Worm (Caenorhabditis elegans) whole organism, L4 larva: ENCODE measurements around the gene hsp-1.

Source experiments
- F26F4.8 ChIP-seq: fragments of 200-800 bp; sonication (Bioruptor generic); conservative IDR thresholded peaks from 2 replicates; pipeline ENCODE4 v1.3.6; 2022; ENCODE audit warnings: missing genetic modification characterization, missing compliant biosample characterization
- F44E2.7 ChIP-seq: fragments of 200-800 bp; sonication (Bioruptor generic); IDR thresholded peaks from 2 replicates; pipeline ENCODE4 v2.1.2; 2022; ENCODE audit warnings: missing genetic modification characterization, missing compliant biosample characterization
- F49E8.2 ChIP-seq: sonication (generic microtip); optimal IDR thresholded peaks from 2 replicates; lab custom pipeline; 2016; ENCODE audit warnings: missing compliant biosample characterization, mild to moderate bottlenecking, missing genetic modification characterization, borderline replicate concordance
- R02D3.7 ChIP-seq: fragments of 150-350 bp; sonication (generic microtip); optimal IDR thresholded peaks from 3 replicates; lab custom pipeline; 2014; ENCODE audit warnings: missing biosample characterization, missing genetic modification characterization
- T26A8.4 ChIP-seq: fragments of 200-800 bp; sonication (Bioruptor generic); IDR thresholded peaks from 2 replicates; pipeline ENCODE4 v1.3.6; 2022; ENCODE audit warnings: missing genetic modification characterization, missing compliant biosample characterization
- Y5F2A.4 ChIP-seq: fragments of 200-800 bp; sonication (Bioruptor generic); optimal IDR thresholded peaks from 2 replicates; lab custom pipeline; 2018; ENCODE audit warnings: mild to moderate bottlenecking, missing genetic modification characterization, missing compliant biosample characterization
- ZK337.2 ChIP-seq: fragments of 200-800 bp; sonication (Bioruptor generic); IDR thresholded peaks from 2 replicates; pipeline ENCODE4 v1.3.6; 2022; ENCODE audit warnings: missing genetic modification reagents, missing genetic modification characterization, missing compliant biosample characterization
- ZK546.5 ChIP-seq, 2 experiments: sonication (generic microtip); optimal IDR thresholded peaks; 2 replicates each; lab custom pipeline; 2017; ENCODE audit warnings: missing biosample characterization in 2 of 2, missing genetic modification characterization in 2 of 2
- aha-1 ChIP-seq: fragments of 150-350 bp; peaks from one replicate; lab custom pipeline; 2014; ENCODE audit warnings: missing biosample characterization, missing genetic modification characterization
- aly-2 ChIP-seq: sonication (generic microtip); optimal IDR thresholded peaks from 2 replicates; lab custom pipeline; 2018; ENCODE audit warnings: missing biosample characterization, missing genetic modification characterization
- attf-4 ChIP-seq: sonication (generic microtip); optimal IDR thresholded peaks from 3 replicates; lab custom pipeline; 2017; ENCODE audit warnings: missing biosample characterization, missing genetic modification characterization
- ceh-20 ChIP-seq: fragments of 200-800 bp; sonication (Bioruptor generic); IDR thresholded peaks from 2 replicates; pipeline ENCODE4 v1.3.6; 2022; ENCODE audit warnings: missing genetic modification reagents, missing genetic modification characterization, missing compliant biosample characterization
- ceh-28 ChIP-seq: fragments of 150-350 bp; optimal IDR thresholded peaks from 2 replicates; lab custom pipeline; 2014; ENCODE audit warnings: missing biosample characterization, missing genetic modification reagents, missing genetic modification characterization
- ceh-44 ChIP-seq: fragments of 200-800 bp; sonication (Bioruptor generic); IDR thresholded peaks from 2 replicates; pipeline ENCODE4 v1.3.6; 2022; ENCODE audit warnings: missing genetic modification reagents, missing genetic modification characterization, missing compliant biosample characterization
- ces-1 ChIP-seq: fragments of 150-350 bp; sonication (generic microtip); optimal IDR thresholded peaks from 4 replicates; lab custom pipeline; 2014; ENCODE audit warnings: missing biosample characterization, missing genetic modification reagents, missing genetic modification characterization
- ctbp-1 ChIP-seq: fragments of 200-800 bp; sonication (Bioruptor generic); IDR thresholded peaks from 2 replicates; pipeline ENCODE4 v1.3.6; 2022; ENCODE audit warnings: missing genetic modification reagents, missing genetic modification characterization, missing compliant biosample characterization
- daf-19 ChIP-seq: fragments of 200-800 bp; sonication (Bioruptor generic); conservative IDR thresholded peaks from 2 replicates; pipeline ENCODE4 v1.3.6; 2022; ENCODE audit warnings: missing genetic modification characterization, missing compliant biosample characterization
- daf-8 ChIP-seq: fragments of 200-800 bp; sonication (Bioruptor generic); IDR thresholded peaks from 2 replicates; pipeline ENCODE4 v1.3.6; 2022; ENCODE audit warnings: missing genetic modification characterization, missing compliant biosample characterization
- duxl-1 ChIP-seq: sonication (generic microtip); optimal IDR thresholded peaks from 2 replicates; lab custom pipeline; 2016; ENCODE audit warnings: mild to moderate bottlenecking, missing genetic modification characterization, moderate library complexity, missing compliant biosample characterization; ENCODE audit not compliant: poor library complexity
- fkh-10 ChIP-seq: fragments of 150-350 bp; optimal IDR thresholded peaks from 2 replicates; lab custom pipeline; 2014; ENCODE audit warnings: missing biosample characterization, missing genetic modification reagents, missing genetic modification characterization
- gei-8 ChIP-seq: fragments of 200-800 bp; sonication (Bioruptor generic); optimal IDR thresholded peaks from 2 replicates; lab custom pipeline; 2018; ENCODE audit warnings: mild to moderate bottlenecking, missing genetic modification characterization, missing compliant biosample characterization
- hlh-11 ChIP-seq: fragments of 200-800 bp; sonication (Bioruptor generic); optimal IDR thresholded peaks from 2 replicates; lab custom pipeline; 2018; ENCODE audit warnings: mild to moderate bottlenecking, missing genetic modification characterization, missing compliant biosample characterization
- hlh-30 ChIP-seq: sonication (generic microtip); optimal IDR thresholded peaks from 2 replicates; lab custom pipeline; 2017; ENCODE audit warnings: antibody characterized with exemption, mild to moderate bottlenecking, missing genetic modification characterization, missing compliant biosample characterization; ENCODE audit not compliant: insufficient read depth
- lim-7 ChIP-seq: fragments of 200-800 bp; sonication (Bioruptor generic); IDR thresholded peaks from 2 replicates; pipeline ENCODE4 v1.3.6; 2022; ENCODE audit warnings: missing genetic modification characterization, missing compliant biosample characterization
- lin-1 ChIP-seq: fragments of 200-800 bp; sonication (Bioruptor generic); IDR thresholded peaks from 2 replicates; pipeline ENCODE4 v1.3.6; 2022; ENCODE audit warnings: missing genetic modification reagents, missing genetic modification characterization, missing compliant biosample characterization
- lin-13 ChIP-seq: fragments of 150-350 bp; optimal IDR thresholded peaks from 2 replicates; lab custom pipeline; 2014; ENCODE audit warnings: missing biosample characterization, missing genetic modification reagents, missing genetic modification characterization
- lin-39 ChIP-seq: fragments of 150-350 bp; optimal IDR thresholded peaks from 2 replicates; lab custom pipeline; 2014; ENCODE audit warnings: missing biosample characterization, missing genetic modification reagents, missing genetic modification characterization
- mdt-29 ChIP-seq: fragments of 200-800 bp; sonication (Bioruptor generic); IDR thresholded peaks from 2 replicates; pipeline ENCODE4 v1.3.6; 2022; ENCODE audit warnings: missing genetic modification reagents, missing genetic modification characterization, missing compliant biosample characterization
- mep-1 ChIP-seq: fragments of 150-350 bp; sonication (generic microtip); optimal IDR thresholded peaks from 3 replicates; lab custom pipeline; 2014; ENCODE audit warnings: missing biosample characterization, missing genetic modification characterization
- mxl-2 ChIP-seq: fragments of 200-800 bp; sonication (Bioruptor generic); conservative IDR thresholded peaks from 2 replicates; pipeline ENCODE4 v1.3.6; 2022; ENCODE audit warnings: missing genetic modification reagents, missing genetic modification characterization, missing compliant biosample characterization
- nhr-10 ChIP-seq: fragments of 150-350 bp; optimal IDR thresholded peaks from 2 replicates; lab custom pipeline; 2014; ENCODE audit warnings: missing biosample characterization, missing genetic modification characterization
- nhr-11 ChIP-seq: fragments of 150-350 bp; optimal IDR thresholded peaks from 2 replicates; lab custom pipeline; 2014; ENCODE audit warnings: missing biosample characterization, missing genetic modification characterization
- nhr-111 ChIP-seq: fragments of 200-800 bp; sonication (Bioruptor generic); optimal IDR thresholded peaks from 2 replicates; lab custom pipeline; 2018; ENCODE audit warnings: mild to moderate bottlenecking, missing genetic modification characterization, missing compliant biosample characterization
- nhr-25 ChIP-seq: sonication (generic microtip); optimal IDR thresholded peaks from 2 replicates; lab custom pipeline; 2017; ENCODE audit warnings: missing genetic modification characterization, mild to moderate bottlenecking, missing compliant biosample characterization, antibody characterized with exemption, moderate library complexity, borderline replicate concordance; ENCODE audit not compliant: insufficient read depth
- nhr-28 ChIP-seq: fragments of 150-350 bp; optimal IDR thresholded peaks from 2 replicates; lab custom pipeline; 2014; ENCODE audit warnings: missing biosample characterization, missing genetic modification characterization
- php-3 ChIP-seq: fragments of 200-800 bp; sonication (Bioruptor generic); IDR thresholded peaks from 2 replicates; pipeline ENCODE4 v1.3.6; 2022; ENCODE audit warnings: missing genetic modification reagents, missing genetic modification characterization, missing compliant biosample characterization
- pqm-1 ChIP-seq: sonication (generic microtip); optimal IDR thresholded peaks from 2 replicates; lab custom pipeline; 2017; ENCODE audit warnings: missing biosample characterization, missing genetic modification characterization
- saeg-2 ChIP-seq: fragments of 200-800 bp; sonication (Bioruptor generic); IDR thresholded peaks from 2 replicates; pipeline ENCODE4 v1.3.6; 2022; ENCODE audit warnings: missing genetic modification reagents, missing genetic modification characterization, missing compliant biosample characterization
- skn-1 ChIP-seq: fragments of 150-350 bp; optimal IDR thresholded peaks from 2 replicates; lab custom pipeline; 2014; ENCODE audit warnings: missing biosample characterization, missing genetic modification characterization
- snpc-1.2 ChIP-seq: fragments of 200-800 bp; sonication (Bioruptor generic); IDR thresholded peaks from 2 replicates; pipeline ENCODE4 v1.3.6; 2022; ENCODE audit warnings: missing genetic modification reagents, missing genetic modification characterization, missing compliant biosample characterization
- snpc-4 ChIP-seq: fragments of 150-350 bp; optimal IDR thresholded peaks from 2 replicates; lab custom pipeline; 2014; ENCODE audit warnings: missing biosample characterization, missing genetic modification characterization
- spr-1 ChIP-seq: sonication (generic microtip); optimal IDR thresholded peaks from 2 replicates; lab custom pipeline; 2016; ENCODE audit warnings: mild to moderate bottlenecking, missing genetic modification characterization, missing compliant biosample characterization
- spr-3 ChIP-seq: fragments of 200-800 bp; sonication (Bioruptor generic); optimal IDR thresholded peaks from 2 replicates; lab custom pipeline; 2018; ENCODE audit warnings: mild to moderate bottlenecking, missing genetic modification characterization, missing compliant biosample characterization
- tag-97 ChIP-seq: fragments of 200-800 bp; sonication (Bioruptor generic); IDR thresholded peaks from 2 replicates; pipeline ENCODE4 v1.3.6; 2022; ENCODE audit warnings: missing genetic modification characterization, missing compliant biosample characterization
- zag-1 ChIP-seq: fragments of 150-350 bp; optimal IDR thresholded peaks from 2 replicates; lab custom pipeline; 2014; ENCODE audit warnings: missing biosample characterization, missing genetic modification characterization
- zfp-3 ChIP-seq: fragments of 200-800 bp; sonication (Bioruptor generic); conservative IDR thresholded peaks from 2 replicates; pipeline ENCODE4 v1.3.6; 2022; ENCODE audit warnings: missing genetic modification reagents, missing genetic modification characterization, missing compliant biosample characterization
- ztf-11 ChIP-seq: fragments of 150-350 bp; optimal IDR thresholded peaks from 2 replicates; lab custom pipeline; 2014; ENCODE audit warnings: missing biosample characterization, missing genetic modification characterization

Gene hsp-1

DNA sequence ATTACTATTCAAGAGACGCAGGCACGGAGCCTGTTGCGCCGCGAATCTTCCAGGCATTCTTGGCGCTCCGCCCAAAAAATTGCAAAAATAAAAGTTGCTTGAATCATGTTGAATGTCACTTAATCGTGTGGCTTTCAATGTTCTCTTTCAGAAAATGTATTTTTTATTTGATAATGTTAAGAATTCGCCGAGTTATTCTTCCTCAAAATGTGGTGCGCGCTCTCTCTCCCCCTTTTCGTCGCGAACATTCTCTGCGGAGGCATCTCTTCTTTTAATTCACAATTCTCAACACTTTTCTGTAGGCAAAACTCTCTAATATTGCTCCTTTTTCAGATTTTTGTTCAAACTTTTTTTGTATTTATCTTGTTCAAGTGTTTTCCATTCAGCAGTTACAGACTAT is 396 bp upstream of the hsp-1 start (continued):
- peak; percentile 90 for TF ChIP-seq daf-19
- TF ChIP-seq snpc-4 (tag; lab: Kevin White, UChicago): peak; percentile 27
- peak; percentile 99 for TF ChIP-seq aha-1 (tag; lab: Kevin White, UChicago)
- TF ChIP-seq lin-39 (tag; lab: Kevin White, UChicago): peak; percentile 58
- peak; percentile 19 for TF ChIP-seq ceh-28 (tag; lab: Kevin White, UChicago)
- peak; percentile 100 for TF ChIP-seq mdt-29
- no peak for TF ChIP-seq R02D3.7 (tag; lab: Kevin White, UChicago)
- TF ChIP-seq ctbp-1: peak; percentile 88
- no peak for TF ChIP-seq attf-4 (tag; lab: Kevin White, UChicago)
- peak; percentile 50; the same call in 1 of the 2 replicates for TF ChIP-seq ceh-44 (GFP tag; lab: Robert Waterston, UW)
- TF ChIP-seq nhr-25 (tag; lab: Kevin White, UChicago): peak; percentile 96
- TF ChIP-seq ztf-11 (tag; lab: Kevin White, UChicago): no peak
- TF ChIP-seq pqm-1 (tag; lab: Kevin White, UChicago): peak; percentile 36
- peak; percentile 62 for TF ChIP-seq duxl-1 (tag; lab: Kevin White, UChicago)
- peak; percentile 92 for TF ChIP-seq spr-1
- TF ChIP-seq nhr-111 (GFP tag; lab: Kevin White, UChicago): no peak
- TF ChIP-seq aly-2 (tag; lab: Kevin White, UChicago): no peak
- TF ChIP-seq ZK337.2: 0 out of 2 replicates have a peak, but pooled peaks have one; percentile 32
- TF ChIP-seq snpc-1.2 (GFP tag; lab: Robert Waterston, UW): peak; percentile 89
- peak; percentile 91 for TF ChIP-seq gei-8 (GFP tag; lab: Kevin White, UChicago)
- TF ChIP-seq hlh-11 (tag; lab: Kevin White, UChicago): peak; percentile 97
- TF ChIP-seq skn-1 (tag; lab: Kevin White, UChicago): peak; percentile 76
- TF ChIP-seq tag-97: no peak
- TF ChIP-seq mxl-2 (GFP tag; lab: Robert Waterston, UW): peak; percentile 64; the same call in 1 of the 2 replicates
- TF ChIP-seq nhr-28 (tag; lab: Kevin White, UChicago): peak; percentile 92

DNA sequence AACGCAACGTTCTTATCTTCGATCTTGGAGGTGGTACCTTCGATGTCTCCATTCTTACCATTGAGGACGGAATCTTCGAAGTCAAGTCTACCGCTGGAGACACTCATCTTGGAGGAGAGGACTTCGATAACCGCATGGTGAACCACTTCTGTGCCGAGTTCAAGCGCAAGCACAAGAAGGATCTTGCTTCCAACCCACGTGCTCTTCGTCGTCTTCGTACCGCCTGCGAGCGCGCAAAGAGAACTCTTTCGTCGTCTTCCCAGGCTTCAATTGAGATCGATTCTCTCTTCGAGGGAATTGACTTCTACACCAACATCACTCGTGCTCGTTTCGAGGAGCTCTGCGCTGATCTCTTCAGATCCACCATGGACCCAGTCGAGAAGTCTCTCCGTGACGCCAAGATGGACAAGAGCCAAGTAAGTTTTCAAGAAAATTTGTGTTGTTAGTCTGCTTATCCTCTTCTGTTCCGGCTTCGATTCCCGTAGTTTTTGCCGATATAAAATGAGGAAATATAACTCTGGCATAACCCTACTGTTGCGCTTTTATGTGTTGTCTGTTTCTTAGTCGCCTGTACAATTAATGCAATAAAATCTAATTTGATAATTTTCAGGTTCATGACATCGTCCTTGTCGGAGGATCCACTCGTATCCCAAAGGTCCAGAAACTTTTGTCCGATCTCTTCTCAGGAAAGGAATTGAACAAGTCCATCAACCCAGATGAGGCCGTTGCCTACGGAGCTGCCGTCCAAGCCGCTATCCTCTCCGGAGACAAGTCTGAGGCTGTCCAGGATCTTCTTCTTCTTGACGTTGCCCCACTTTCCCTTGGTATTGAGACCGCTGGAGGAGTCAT is 1.1 kb downstream of the hsp-1 start:
- TF ChIP-seq nhr-28 (tag; lab: Kevin White, UChicago): no peak
- peak; percentile 24; the same call in 1 of the 2 replicates for TF ChIP-seq T26A8.4 (GFP tag; lab: Robert Waterston, UW)
- TF ChIP-seq zfp-3: peak; percentile 59; the same call in 1 of the 2 replicates
- TF ChIP-seq mep-1 (tag; lab: Kevin White, UChicago): peak; percentile 14
- 0 out of 2 replicates have a peak, but pooled peaks have one; percentile 32 for TF ChIP-seq saeg-2 (GFP tag; lab: Robert Waterston, UW)
- no peak for TF ChIP-seq fkh-10 (GFP tag; lab: Kevin White, UChicago)
- TF ChIP-seq duxl-1 (tag; lab: Kevin White, UChicago): no peak
- TF ChIP-seq snpc-4 (tag; lab: Kevin White, UChicago): no peak
- TF ChIP-seq ZK546.5 (tag; optimal IDR thresholded peaks at IDR 0.05; lab: Kevin White, UChicago): no peak
- TF ChIP-seq F49E8.2 (tag; lab: Kevin White, UChicago): peak; percentile 37
- no peak for TF ChIP-seq daf-8 (GFP tag; lab: Robert Waterston, UW)
- no peak for TF ChIP-seq Y5F2A.4 (GFP tag; lab: Kevin White, UChicago)
- TF ChIP-seq snpc-1.2 (GFP tag; lab: Robert Waterston, UW): peak; percentile 75
- peak; percentile 74 for TF ChIP-seq lin-1 (GFP tag; lab: Robert Waterston, UW)
- no peak for TF ChIP-seq ces-1
- no peak; the same call in 1 of the 2 replicates for TF ChIP-seq ceh-20 (GFP tag; lab: Robert Waterston, UW)
- TF ChIP-seq nhr-10 (tag; lab: Kevin White, UChicago): no peak
- TF ChIP-seq F26F4.8: no peak
- TF ChIP-seq attf-4 (tag; lab: Kevin White, UChicago): no peak
- no peak for TF ChIP-seq hlh-30 (tag; lab: Kevin White, UChicago)
- peak; percentile 34; the same call in 1 of the 2 replicates for TF ChIP-seq php-3 (GFP tag; lab: Robert Waterston, UW)
- TF ChIP-seq nhr-25 (tag; lab: Kevin White, UChicago): no peak
- no peak for TF ChIP-seq ceh-44 (GFP tag; lab: Robert Waterston, UW)
- TF ChIP-seq lin-13 (GFP tag; lab: Kevin White, UChicago): peak; percentile 17
- peak; percentile 19; the same call in 1 of the 2 replicates for TF ChIP-seq F44E2.7
- no peak for TF ChIP-seq zag-1 (tag; lab: Kevin White, UChicago)
- no peak for TF ChIP-seq nhr-11 (tag; lab: Kevin White, UChicago)
- TF ChIP-seq spr-3: no peak
- TF ChIP-seq lim-7 (GFP tag; lab: Robert Waterston, UW): no peak
